Worm (Caenorhabditis elegans) whole organism, mixed stage, embryonic: ENCODE measurements around the gene kin-2.

Source experiments
- bed-3 ChIP-seq: fragments of 200-800 bp; sonication (Bioruptor generic); optimal IDR thresholded peaks from 3 replicates; lab custom pipeline; 2018; ENCODE audit warnings: mild to moderate bottlenecking, missing genetic modification characterization, moderate library complexity, missing compliant biosample characterization
- blmp-1 ChIP-seq: fragments of 150-350 bp; optimal IDR thresholded peaks from 2 replicates; lab custom pipeline; 2014; ENCODE audit warnings: missing biosample characterization, missing genetic modification characterization
- ceh-39 ChIP-seq: fragments of 150-350 bp; optimal IDR thresholded peaks from 2 replicates; lab custom pipeline; 2014; ENCODE audit warnings: missing biosample characterization, missing genetic modification characterization
- ceh-43 ChIP-seq: fragments of 200-800 bp; sonication (Bioruptor generic); optimal IDR thresholded peaks from 2 replicates; lab custom pipeline; 2018; ENCODE audit warnings: mild to moderate bottlenecking, missing genetic modification characterization, moderate library complexity, missing compliant biosample characterization
- ceh-83 ChIP-seq: fragments of 200-800 bp; sonication (Bioruptor generic); optimal IDR thresholded peaks from 2 replicates; lab custom pipeline; 2018; ENCODE audit warnings: mild to moderate bottlenecking, missing genetic modification characterization, missing compliant biosample characterization
- ces-1 ChIP-seq: fragments of 150-350 bp; optimal IDR thresholded peaks from 2 replicates; lab custom pipeline; 2014; ENCODE audit warnings: missing biosample characterization, missing genetic modification reagents, missing genetic modification characterization
- cnd-1 ChIP-seq: fragments of 200-800 bp; sonication (Bioruptor generic); optimal IDR thresholded peaks from 2 replicates; lab custom pipeline; 2018; ENCODE audit warnings: mild to moderate bottlenecking, missing genetic modification characterization, missing compliant biosample characterization
- drap-1 ChIP-seq: fragments of 200-800 bp; sonication (Bioruptor generic); optimal IDR thresholded peaks from 3 replicates; lab custom pipeline; 2018; ENCODE audit warnings: mild to moderate bottlenecking, missing genetic modification characterization, missing compliant biosample characterization
- elt-1 ChIP-seq: sonication (generic microtip); optimal IDR thresholded peaks from 2 replicates; lab custom pipeline; 2017; ENCODE audit warnings: missing genetic modification characterization, mild to moderate bottlenecking, missing compliant biosample characterization, antibody characterized with exemption, moderate library complexity, borderline replicate concordance; ENCODE audit not compliant: insufficient read depth
- elt-3 ChIP-seq: fragments of 150-350 bp; optimal IDR thresholded peaks from 2 replicates; lab custom pipeline; 2014; ENCODE audit warnings: missing biosample characterization, missing genetic modification characterization
- flh-1 ChIP-seq: fragments of 200-800 bp; sonication (Bioruptor generic); optimal IDR thresholded peaks from 2 replicates; lab custom pipeline; 2018; ENCODE audit warnings: mild to moderate bottlenecking, missing genetic modification characterization, moderate library complexity, missing compliant biosample characterization
- ham-2 ChIP-seq: fragments of 200-800 bp; sonication (Bioruptor generic); optimal IDR thresholded peaks from 2 replicates; lab custom pipeline; 2018; ENCODE audit warnings: mild to moderate bottlenecking, missing genetic modification characterization, missing compliant biosample characterization
- hlh-1 ChIP-seq: fragments of 150-350 bp; optimal IDR thresholded peaks from 2 replicates; lab custom pipeline; 2014; ENCODE audit warnings: missing biosample characterization, missing genetic modification reagents, missing genetic modification characterization
- lin-13 ChIP-seq: fragments of 150-350 bp; optimal IDR thresholded peaks from 2 replicates; lab custom pipeline; 2014; ENCODE audit warnings: missing biosample characterization, missing genetic modification characterization
- lin-32 ChIP-seq: fragments of 200-800 bp; sonication (Bioruptor generic); optimal IDR thresholded peaks from 2 replicates; lab custom pipeline; 2018; ENCODE audit warnings: mild to moderate bottlenecking, missing genetic modification characterization, missing compliant biosample characterization
- mab-5 ChIP-seq: fragments of 150-350 bp; optimal IDR thresholded peaks from 2 replicates; lab custom pipeline; 2014; ENCODE audit warnings: missing biosample characterization, missing genetic modification characterization
- mls-2 ChIP-seq: sonication (generic microtip); optimal IDR thresholded peaks from 2 replicates; lab custom pipeline; 2016; ENCODE audit warnings: mild to moderate bottlenecking, missing genetic modification characterization, moderate library complexity, missing compliant biosample characterization
- nhr-12 ChIP-seq: fragments of 150-350 bp; optimal IDR thresholded peaks from 2 replicates; lab custom pipeline; 2014; ENCODE audit warnings: missing biosample characterization, missing genetic modification characterization
- nhr-2 ChIP-seq: fragments of 150-350 bp; optimal IDR thresholded peaks from 2 replicates; lab custom pipeline; 2014; ENCODE audit warnings: missing biosample characterization, missing genetic modification characterization
- nhr-237 ChIP-seq: fragments of 150-350 bp; optimal IDR thresholded peaks from 2 replicates; lab custom pipeline; 2014; ENCODE audit warnings: missing biosample characterization, missing genetic modification characterization
- nhr-28 ChIP-seq: fragments of 150-350 bp; optimal IDR thresholded peaks from 2 replicates; lab custom pipeline; 2014; ENCODE audit warnings: missing biosample characterization, missing genetic modification characterization
- nhr-76 ChIP-seq: sonication (generic microtip); optimal IDR thresholded peaks from 2 replicates; lab custom pipeline; 2017; ENCODE audit warnings: missing biosample characterization, missing genetic modification characterization
- pha-4 ChIP-seq: fragments of 150-350 bp; optimal IDR thresholded peaks from 2 replicates; lab custom pipeline; 2018; ENCODE audit warnings: missing biosample characterization, missing genetic modification reagents, missing genetic modification characterization
- sem-2 ChIP-seq: fragments of 200-800 bp; sonication (Bioruptor generic); optimal IDR thresholded peaks from 2 replicates; lab custom pipeline; 2018; ENCODE audit warnings: mild to moderate bottlenecking, missing genetic modification characterization, missing compliant biosample characterization
- snpc-4 ChIP-seq: fragments of 150-350 bp; optimal IDR thresholded peaks from 2 replicates; lab custom pipeline; 2014; ENCODE audit warnings: missing biosample characterization, missing genetic modification characterization
- sptf-1 ChIP-seq: sonication (generic microtip); optimal IDR thresholded peaks from 2 replicates; lab custom pipeline; 2017; ENCODE audit warnings: mild to moderate bottlenecking, missing genetic modification characterization, moderate library complexity, missing compliant biosample characterization
- tbx-8 ChIP-seq: fragments of 200-800 bp; sonication (Bioruptor generic); optimal IDR thresholded peaks from 2 replicates; lab custom pipeline; 2018; ENCODE audit warnings: mild to moderate bottlenecking, missing genetic modification characterization, moderate library complexity, missing compliant biosample characterization
- unc-120 ChIP-seq: sonication (generic microtip); optimal IDR thresholded peaks from 2 replicates; lab custom pipeline; 2017; ENCODE audit warnings: missing genetic modification characterization, missing compliant biosample characterization; ENCODE audit not compliant: poor library complexity, severe bottlenecking
- unc-62 ChIP-seq: fragments of 150-350 bp; optimal IDR thresholded peaks from 2 replicates; lab custom pipeline; 2014; ENCODE audit warnings: missing biosample characterization, missing genetic modification reagents, missing genetic modification characterization
- zip-8 ChIP-seq: fragments of 150-350 bp; optimal IDR thresholded peaks from 2 replicates; lab custom pipeline; 2014; ENCODE audit warnings: missing biosample characterization, missing genetic modification characterization
- ztf-11 ChIP-seq: fragments of 150-350 bp; optimal IDR thresholded peaks from 2 replicates; lab custom pipeline; 2014; ENCODE audit warnings: missing biosample characterization, missing genetic modification characterization

kin-2 gene

ce11 chrX:5948769-5949168 is 28.9 kb downstream of the kin-2 start, which contains the start of gene mig-23:
mig-23 (minus strand) TSS chrX:5948869.
- TF ChIP-seq lin-32 (GFP tag; lab: Kevin White, UChicago) (no peak), ceh-83 (GFP tag; lab: Kevin White, UChicago) (no peak), cnd-1 (tag; lab: Kevin White, UChicago) (no peak), zip-8 (tag; lab: Kevin White, UChicago) (no peak), nhr-2 (tag; lab: Kevin White, UChicago) (no peak), flh-1 (no peak)
- TF ChIP-seq, all 35 proteins: peak for 0

ce11 chrX:5944488-5944887 is 33.2 kb downstream of the kin-2 start, which contains the start of gene acs-17:
acs-17 (minus strand) TSS chrX:5944510.
- TF ChIP-seq drap-1 (GFP tag; lab: Kevin White, UChicago) (no peak), sptf-1 (tag; lab: Kevin White, UChicago) (no peak), tbx-8 (no peak), elt-3 (tag; lab: Kevin White, UChicago) (no peak)

ce11 chrX:5943908-5944307 is 33.7 kb downstream of the kin-2 start:
- TF ChIP-seq blmp-1 (tag; lab: Kevin White, UChicago) (no peak), mab-5 (tag; lab: Kevin White, UChicago) (no peak), ceh-43 (GFP tag; lab: Kevin White, UChicago) (no peak), nhr-12 (tag; lab: Kevin White, UChicago) (no peak), nhr-76 (no peak), flh-1 (no peak), zip-8 (tag; lab: Kevin White, UChicago) (no peak), pha-4 (tag; lab: Kevin White, UChicago) (no peak), lin-13 (tag; lab: Kevin White, UChicago) (no peak), snpc-4 (tag; lab: Kevin White, UChicago) (no peak), unc-120 (no peak), nhr-28 (tag; lab: Kevin White, UChicago) (no peak), unc-62 (GFP tag; lab: Kevin White, UChicago) (no peak), cnd-1 (tag; lab: Kevin White, UChicago) (no peak)

DNA sequence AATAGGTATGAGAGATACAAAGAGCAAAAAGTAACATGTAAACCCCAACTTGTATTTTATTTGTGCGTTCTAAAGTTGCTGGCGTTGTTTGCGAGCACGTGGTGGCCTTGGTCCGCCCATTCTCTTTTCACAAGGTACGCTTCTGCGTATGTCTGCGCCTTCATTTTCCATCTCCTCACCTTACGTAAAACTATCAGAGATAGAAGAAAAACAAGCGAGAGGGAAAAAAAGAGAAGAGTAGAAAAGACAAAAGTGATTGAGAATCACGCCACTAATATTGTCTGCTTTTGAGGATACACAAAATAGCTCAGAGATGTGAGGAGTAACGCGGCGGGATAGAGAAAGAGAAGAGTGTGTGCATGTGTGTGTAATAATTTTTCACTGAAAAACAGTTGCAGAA is 35.5 kb downstream of the kin-2 start:
- TF ChIP-seq ceh-39 (tag; lab: Kevin White, UChicago), result no peak
- TF ChIP-seq ztf-11 (tag; lab: Kevin White, UChicago), result no peak
- TF ChIP-seq unc-120, result peak; percentile 47
- peak; percentile 21 for TF ChIP-seq unc-62 (GFP tag; lab: Kevin White, UChicago)
- peak; percentile 31 for TF ChIP-seq hlh-1

- TF ChIP-seq lin-32 (GFP tag; lab: Kevin White, UChicago), result no peak
- no peak for TF ChIP-seq unc-62 (GFP tag; lab: Kevin White, UChicago)
- no peak for TF ChIP-seq ces-1 (GFP tag; lab: Kevin White, UChicago)
- no peak for TF ChIP-seq nhr-237
- TF ChIP-seq hlh-1, result no peak
- no peak for TF ChIP-seq pha-4 (tag; lab: Kevin White, UChicago)
- no peak for TF ChIP-seq elt-1 (tag; lab: Kevin White, UChicago)
Measured at ce11 chrX:5941325-5941724, 36.3 kb downstream of the kin-2 start.

- TF ChIP-seq hlh-1 (no peak), ham-2 (no peak), snpc-4 (tag; lab: Kevin White, UChicago) (no peak), unc-120 (no peak), nhr-237 (no peak), nhr-12 (tag; lab: Kevin White, UChicago) (no peak), ceh-39 (tag; lab: Kevin White, UChicago) (no peak), bed-3 (GFP tag; lab: Kevin White, UChicago) (no peak), ceh-43 (GFP tag; lab: Kevin White, UChicago) (no peak), elt-1 (tag; lab: Kevin White, UChicago) (no peak), lin-32 (GFP tag; lab: Kevin White, UChicago) (no peak), blmp-1 (tag; lab: Kevin White, UChicago) (no peak), mls-2 (no peak), sem-2 (GFP tag; lab: Kevin White, UChicago) (no peak), elt-3 (tag; lab: Kevin White, UChicago) (no peak), ces-1 (GFP tag; lab: Kevin White, UChicago) (no peak)
Measured at ce11 chrX:5935473-5935872, 42.2 kb downstream of the kin-2 start, which contains the start of gene C46F4.3. C46F4.3 (plus strand) TSS chrX:5935773.
